Worm (Caenorhabditis elegans): Measurements from ENCODE around the gene lgc-21.

- no peak for TF ChIP-seq ztf-11 (tag; optimal IDR thresholded peaks at IDR 0.05)
- TF ChIP-seq mdl-1 (tag; optimal IDR thresholded peaks at IDR 0.05): no peak
These were observed 40.5 kb upstream of the lgc-21 start, which contains the start of gene F16B12.7 for ce11 chrX:14108245-14108644.

Data from whole organism, L3 larva.